Comparison of ENCODE assay signal across 3 fruit fly cellular contexts in genomic region chr3L:5976121-5976906, dm6.
TF ChIP-seq lines count a peak whose summit lies in the region.

No protein-coding gene starts in this region.

TF ChIP-seq in whole organism, embryonic, 481 proteins besides CTCF, POLR2A, EP300 and RAD21 (continued from another document and continues in another):
- TF ChIP-seq PHDP (tag; optimal IDR thresholded peaks at IDR 0.05; lab: Kevin White, UChicago), result peak; percentile 93
- peak; percentile 78 for TF ChIP-seq CG2120 (GFP tag; optimal IDR thresholded peaks at IDR 0.05; lab: Kevin White, UChicago)
- peak; percentile 90 for TF ChIP-seq CG18599 (GFP tag; optimal IDR thresholded peaks at IDR 0.05; lab: Kevin White, UChicago)
- peak; percentile 86 for TF ChIP-seq CG7786 (GFP tag; optimal IDR thresholded peaks at IDR 0.05; lab: Kevin White, UChicago)
- TF ChIP-seq Nf-YC (tag; optimal IDR thresholded peaks at IDR 0.05; lab: Kevin White, UChicago), result peak; percentile 45
- peak; percentile 18 for TF ChIP-seq MESR4 (GFP tag; optimal IDR thresholded peaks at IDR 0.05; lab: Kevin White, UChicago)
- TF ChIP-seq CG33557 (GFP tag; optimal IDR thresholded peaks at IDR 0.05; lab: Kevin White, UChicago), result peak; percentile 80
- TF ChIP-seq CG14860 (GFP tag; IDR thresholded peaks at IDR 0.05; lab: Robert Waterston, UW; ENCODE audit: partially characterized antibody), result no peak
- TF ChIP-seq Elba2 (GFP tag; optimal IDR thresholded peaks at IDR 0.05; lab: Kevin White, UChicago), result peak; percentile 51
- TF ChIP-seq Oaz (GFP tag; IDR thresholded peaks at IDR 0.05; lab: Robert Waterston, UW), result peak; percentile 78
- peak; percentile 41 for TF ChIP-seq CG12769 (tag; optimal IDR thresholded peaks at IDR 0.05; lab: Kevin White, UChicago)
- TF ChIP-seq Dp (GFP tag; optimal IDR thresholded peaks at IDR 0.05; lab: Kevin White, UChicago), result no peak
- TF ChIP-seq sr (GFP tag; IDR thresholded peaks at IDR 0.05; lab: Robert Waterston, UW), result peak; percentile 86
- peak; percentile 91 to 94 for TF ChIP-seq dpn (GFP tag; optimal IDR thresholded peaks at IDR 0.05; lab: Kevin White, UChicago)
- peak in 1 of 2 experiments; percentile 98 for TF ChIP-seq bsh (GFP tag; optimal IDR thresholded peaks at IDR 0.05; lab: Kevin White, UChicago)
- peak; percentile 91 for TF ChIP-seq Side (GFP tag; optimal IDR thresholded peaks at IDR 0.05; lab: Kevin White, UChicago)
- TF ChIP-seq tin (GFP tag; optimal IDR thresholded peaks at IDR 0.05; lab: Kevin White, UChicago), result peak; percentile 93
- TF ChIP-seq Tbp (GFP tag; optimal IDR thresholded peaks at IDR 0.05; lab: Kevin White, UChicago), result no peak
- TF ChIP-seq knrl (GFP tag; IDR thresholded peaks at IDR 0.05; lab: Robert Waterston, UW; ENCODE audit: partially characterized antibody), result peak; percentile 54; the same call in 1 of the 3 replicates
- TF ChIP-seq tgo (GFP tag; IDR thresholded peaks at IDR 0.05; lab: Robert Waterston, UW), result peak; percentile 98
- TF ChIP-seq CG15479 (GFP tag; optimal IDR thresholded peaks at IDR 0.05; lab: Kevin White, UChicago), result no peak
- TF ChIP-seq trem (tag; optimal IDR thresholded peaks at IDR 0.05; lab: Kevin White, UChicago), result peak; percentile 95
- TF ChIP-seq CG15514 (GFP tag; optimal IDR thresholded peaks at IDR 0.05; lab: Kevin White, UChicago), result peak; percentile 77
- TF ChIP-seq crol (GFP tag; IDR thresholded peaks at IDR 0.05; lab: Robert Waterston, UW), result peak; percentile 99
- TF ChIP-seq CG8924 (tag; optimal IDR thresholded peaks at IDR 0.05; lab: Kevin White, UChicago), result peak; percentile 95
- TF ChIP-seq Mad (GFP tag; optimal IDR thresholded peaks at IDR 0.05; lab: Kevin White, UChicago), result peak; percentile 82
- peak; percentile 96 for TF ChIP-seq Gug (GFP tag; IDR thresholded peaks at IDR 0.05; lab: Robert Waterston, UW)
- TF ChIP-seq toy (GFP tag; IDR thresholded peaks at IDR 0.05; lab: Robert Waterston, UW), result peak; percentile 78
- TF ChIP-seq CG11093 (GFP tag; IDR thresholded peaks at IDR 0.05; lab: Robert Waterston, UW), result peak; percentile 97
- peak; percentile 48 for TF ChIP-seq Hmx (GFP tag; optimal IDR thresholded peaks at IDR 0.05; lab: Kevin White, UChicago)
- TF ChIP-seq ssp (GFP tag; IDR thresholded peaks at IDR 0.05; lab: Robert Waterston, UW), result peak; percentile 93
- peak; percentile 91 for TF ChIP-seq onecut (GFP tag; IDR thresholded peaks at IDR 0.05; lab: Robert Waterston, UW)
- TF ChIP-seq HLH4C (GFP tag; IDR thresholded peaks at IDR 0.05; lab: Robert Waterston, UW; ENCODE audit: partially characterized antibody), result 0 out of 3 replicates have a peak, but pooled peaks have one; percentile 4
- peak; percentile 96 for TF ChIP-seq Nf-YA (GFP tag; IDR thresholded peaks at IDR 0.05; lab: Robert Waterston, UW)
- peak; percentile 94 for TF ChIP-seq tio (GFP tag; optimal IDR thresholded peaks at IDR 0.05; lab: Kevin White, UChicago)
- TF ChIP-seq eve (GFP tag; optimal IDR thresholded peaks at IDR 0.05; lab: Kevin White, UChicago), result peak in 1 of 2 experiments; percentile 98
- peak; percentile 86 for TF ChIP-seq CG17186 (GFP tag; optimal IDR thresholded peaks at IDR 0.05; lab: Kevin White, UChicago)
- TF ChIP-seq trh (GFP tag; optimal IDR thresholded peaks at IDR 0.05; lab: Kevin White, UChicago), result peak; percentile 87
- TF ChIP-seq CHES-1-like (GFP tag; optimal IDR thresholded peaks at IDR 0.05; lab: Kevin White, UChicago), result peak; percentile 84
- TF ChIP-seq CG10979 (tag; optimal IDR thresholded peaks at IDR 0.05; lab: Kevin White, UChicago), result peak; percentile 98
- TF ChIP-seq CG9727 (GFP tag; optimal IDR thresholded peaks at IDR 0.05; lab: Kevin White, UChicago), result peak; percentile 94
- TF ChIP-seq Hr3 (GFP tag; optimal IDR thresholded peaks at IDR 0.05; lab: Kevin White, UChicago), result peak; percentile 96
- peak; percentile 84 for TF ChIP-seq CG4707 (GFP tag; optimal IDR thresholded peaks at IDR 0.05; lab: Kevin White, UChicago)

TF ChIP-seq in whole organism, prepupa, 60 proteins besides CTCF, POLR2A, EP300 and RAD21 (continued from another document):
- TF ChIP-seq ss (GFP tag; optimal IDR thresholded peaks at IDR 0.05; lab: Kevin White, UChicago) (peak; percentile 6 to 7), CG15336 (GFP tag; IDR thresholded peaks at IDR 0.05; lab: Robert Waterston, UW) (peak; percentile 72), CG3919 (GFP tag; optimal IDR thresholded peaks at IDR 0.05; lab: Kevin White, UChicago) (peak; percentile 46), Ets96B (tag; optimal IDR thresholded peaks at IDR 0.05; lab: Kevin White, UChicago) (peak; percentile 57), Ets21C (GFP tag; optimal IDR thresholded peaks at IDR 0.05; lab: Kevin White, UChicago) (no peak), vri (GFP tag; optimal IDR thresholded peaks at IDR 0.05; lab: Kevin White, UChicago) (no peak), CG8319 (GFP tag; optimal IDR thresholded peaks at IDR 0.05; lab: Kevin White, UChicago) (no peak), topi (GFP tag; optimal IDR thresholded peaks at IDR 0.05; lab: Kevin White, UChicago) (peak; percentile 25), fkh (GFP tag; optimal IDR thresholded peaks at IDR 0.05; lab: Kevin White, UChicago) (peak; percentile 78), CG31627 (GFP tag; optimal IDR thresholded peaks at IDR 0.05; lab: Kevin White, UChicago) (peak; percentile 27), Lpt (GFP tag; optimal IDR thresholded peaks at IDR 0.05; lab: Kevin White, UChicago) (no peak), CG7368 (GFP tag; optimal IDR thresholded peaks at IDR 0.05; lab: Kevin White, UChicago) (peak; percentile 7), Smox (GFP tag; optimal IDR thresholded peaks at IDR 0.05; lab: Kevin White, UChicago) (peak; percentile 4), CG16779 (tag; optimal IDR thresholded peaks at IDR 0.05; lab: Kevin White, UChicago) (peak; percentile 32), CG1621 (tag; optimal IDR thresholded peaks at IDR 0.05; lab: Kevin White, UChicago) (no peak), CG6163 (GFP tag; IDR thresholded peaks at IDR 0.05; lab: Robert Waterston, UW) (peak; percentile 77), CG32006 (GFP tag; optimal IDR thresholded peaks at IDR 0.05; lab: Kevin White, UChicago) (peak; percentile 79), CG10669 (GFP tag; optimal IDR thresholded peaks at IDR 0.05; lab: Kevin White, UChicago) (peak; percentile 51), Sox15 (GFP tag; optimal IDR thresholded peaks at IDR 0.05; lab: Kevin White, UChicago) (no peak), CG10631 (GFP tag; optimal IDR thresholded peaks at IDR 0.05; lab: Kevin White, UChicago) (peak; percentile 77), CG8119 (GFP tag; IDR thresholded peaks at IDR 0.05; lab: Robert Waterston, UW) (peak; percentile 78), CG11762 (GFP tag; optimal IDR thresholded peaks at IDR 0.05; lab: Kevin White, UChicago; ENCODE audit: insufficient read depth) (peak; percentile 5), Hr38 (GFP tag; optimal IDR thresholded peaks at IDR 0.05; lab: Kevin White, UChicago) (no peak), Gug (GFP tag; IDR thresholded peaks at IDR 0.05; lab: Robert Waterston, UW) (peak; percentile 64), svp (GFP tag; lab: Kevin White, UChicago) (peak; percentile 53), Blimp-1 (GFP tag; optimal IDR thresholded peaks at IDR 0.05; lab: Kevin White, UChicago) (no peak), OdsH (GFP tag; optimal IDR thresholded peaks at IDR 0.05; lab: Kevin White, UChicago) (peak; percentile 57), Sox14 (GFP tag; optimal IDR thresholded peaks at IDR 0.05; lab: Kevin White, UChicago) (peak; percentile 52), CG6276 (GFP tag; optimal IDR thresholded peaks at IDR 0.05; lab: Kevin White, UChicago) (peak; percentile 55), CG6792 (GFP tag; optimal IDR thresholded peaks at IDR 0.05; lab: Kevin White, UChicago) (peak; percentile 31), Eip75B (GFP tag; optimal IDR thresholded peaks at IDR 0.05; lab: Kevin White, UChicago) (peak; percentile 68), Eip93F (GFP tag; optimal IDR thresholded peaks at IDR 0.05; lab: Kevin White, UChicago) (no peak), dsx (GFP tag; optimal IDR thresholded peaks at IDR 0.05; lab: Kevin White, UChicago; ENCODE audit: poor library complexity, severe bottlenecking) (no peak), Sox102F (GFP tag; optimal IDR thresholded peaks at IDR 0.05; lab: Kevin White, UChicago) (no peak), Eip78C (GFP tag; lab: Kevin White, UChicago) (peak; percentile 85), CG8632 (GFP tag; optimal IDR thresholded peaks at IDR 0.05; lab: Kevin White, UChicago) (no peak), CG34406 (GFP tag; optimal IDR thresholded peaks at IDR 0.05; lab: Kevin White, UChicago) (no peak), CG3032 (tag; optimal IDR thresholded peaks at IDR 0.05; lab: Kevin White, UChicago) (peak; percentile 33), Met (GFP tag; optimal IDR thresholded peaks at IDR 0.05; lab: Kevin White, UChicago) (peak; percentile 48)

TF ChIP-seq in whole organism, wandering third instar larva, 38 proteins besides CTCF, POLR2A, EP300 and RAD21 (continued from another document):
- TF ChIP-seq br (GFP tag; optimal IDR thresholded peaks at IDR 0.05; lab: Kevin White, UChicago) (peak; percentile 13), dl (GFP tag; optimal IDR thresholded peaks at IDR 0.05; lab: Kevin White, UChicago; ENCODE audit: insufficient read depth in 1 of 2, partially characterized antibody in 2 of 2) (no peak), Jra (GFP tag; optimal IDR thresholded peaks at IDR 0.05; lab: Kevin White, UChicago) (no peak), h (GFP tag; optimal IDR thresholded peaks at IDR 0.05; lab: Kevin White, UChicago) (peak; percentile 32), Mio (GFP tag; optimal IDR thresholded peaks at IDR 0.05; lab: Kevin White, UChicago) (no peak), Vsx2 (GFP tag; optimal IDR thresholded peaks at IDR 0.05; lab: Kevin White, UChicago; ENCODE audit: partially characterized antibody) (no peak), rgr (GFP tag; optimal IDR thresholded peaks at IDR 0.05; lab: Kevin White, UChicago) (peak; percentile 22), Hnf4 (GFP tag; optimal IDR thresholded peaks at IDR 0.05; lab: Kevin White, UChicago) (no peak), GATAd (GFP tag; optimal IDR thresholded peaks at IDR 0.05; lab: Kevin White, UChicago) (no peak), woc (GFP tag; optimal IDR thresholded peaks at IDR 0.05; lab: Kevin White, UChicago) (peak; percentile 43), usp (GFP tag; optimal IDR thresholded peaks at IDR 0.05; lab: Kevin White, UChicago) (no peak)
TF ChIP-seq in whole organism, wandering third instar larva: peak in this region for 11.
